Worm (Caenorhabditis elegans) whole organism, L4 larva: ENCODE data around the gene tsr-1.

Experiments used
- egl-27 ChIP-seq: sonication (generic microtip); optimal IDR thresholded peaks from 3 replicates; lab custom pipeline; 2017; ENCODE audit warnings: missing biosample characterization, missing genetic modification reagents, missing genetic modification characterization
- lsy-2 ChIP-seq, 2 experiments: fragments of 150-350 bp in 1 of 2; sonication (generic microtip) in 1 of 2; optimal IDR thresholded peaks; 2 replicates each; lab custom pipeline; 2014 to 2017; ENCODE audit warnings: missing biosample characterization in 2 of 2, missing genetic modification characterization in 2 of 2
- nhr-102 ChIP-seq: sonication (generic microtip); optimal IDR thresholded peaks from 2 replicates; lab custom pipeline; 2016; ENCODE audit warnings: mild to moderate bottlenecking, missing genetic modification characterization, moderate library complexity, missing compliant biosample characterization
- unc-62 ChIP-seq, 3 experiments: fragments of 150-350 bp in 1 of 3; sonication (generic microtip); optimal IDR thresholded peaks in 2 of 3; peaks in 1 of 3; 1 replicate in 1 of 3; 2 replicates in 2 of 3; lab custom pipeline; 2014 to 2017; ENCODE audit warnings: missing biosample characterization in 3 of 3, missing genetic modification characterization in 3 of 3, missing genetic modification reagents in 3 of 3, missing genotype in 1 of 3

DNA sequence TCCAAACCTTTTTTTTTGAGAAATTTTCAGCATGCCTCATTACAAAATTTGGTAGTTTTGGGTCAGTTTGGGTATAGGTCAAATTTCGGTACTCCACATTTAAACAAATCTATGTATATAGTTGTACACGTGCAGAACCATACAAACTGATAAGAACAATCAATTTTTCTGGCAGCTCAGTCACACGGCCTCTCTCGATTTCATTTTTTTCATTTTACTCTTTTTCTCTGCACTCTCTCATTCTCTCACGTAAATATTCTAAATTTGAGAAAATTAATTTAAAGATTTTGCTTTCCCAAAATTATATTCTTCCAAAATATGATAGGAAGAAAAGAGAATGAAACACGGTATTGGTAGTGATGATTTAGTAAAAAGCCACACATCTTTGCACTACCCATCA lies 52.0 kb downstream of the tsr-1 start:
- TF ChIP-seq egl-27 (tag; lab: Kevin White, UChicago) (no peak), unc-62 (GFP tag; optimal IDR thresholded peaks at IDR 0.05 in 1 of 2; lab: Kevin White, UChicago) (no peak), unc-62 (tag; optimal IDR thresholded peaks at IDR 0.05; lab: Kevin White, UChicago) (no peak), lsy-2 (tag; optimal IDR thresholded peaks at IDR 0.05; lab: Kevin White, UChicago) (no peak), nhr-102 (tag; lab: Kevin White, UChicago) (no peak)
